Fruit fly (Drosophila melanogaster) whole organism, adult: ENCODE results near the gene CG1113.

Experiments used
- CG7045 ChIP-seq: fragments of 200-800 bp; sonication (Bioruptor generic); optimal IDR thresholded peaks from 2 replicates; lab custom pipeline; 2017; ENCODE audit warnings: missing biosample characterization, mild to moderate bottlenecking, missing genetic modification characterization
- Crg-1 ChIP-seq: fragments of 200-800 bp; sonication (Bioruptor generic); optimal IDR thresholded peaks from 2 replicates; lab custom pipeline; 2016; ENCODE audit warnings: missing biosample characterization, missing genetic modification characterization
- ovo ChIP-seq: fragments of 200-800 bp; sonication (Bioruptor generic); optimal IDR thresholded peaks from 2 replicates; lab custom pipeline; 2016; ENCODE audit warnings: missing biosample characterization, missing genetic modification characterization
- tj ChIP-seq: fragments of 200-800 bp; sonication (Bioruptor generic); optimal IDR thresholded peaks from 3 replicates; lab custom pipeline; 2017; ENCODE audit warnings: missing biosample characterization, mild to moderate bottlenecking, missing genetic modification characterization, moderate library complexity
- toe ChIP-seq: fragments of 200-800 bp; sonication (Bioruptor generic); optimal IDR thresholded peaks from 2 replicates; lab custom pipeline; 2016; ENCODE audit warnings: missing biosample characterization, missing genetic modification characterization

Gene CG1113

dm6 chr3R:5302939-5303777 lies 50.2 kb downstream of the CG1113 start:
- TF ChIP-seq tj: peak; percentile 29
- no peak for TF ChIP-seq CG7045 (GFP tag; lab: Kevin White, UChicago)
- TF ChIP-seq toe: no peak
- TF ChIP-seq Crg-1 (GFP tag; lab: Kevin White, UChicago): no peak
- no peak for TF ChIP-seq ovo (GFP tag; lab: Kevin White, UChicago)
